Fruit fly (Drosophila melanogaster) whole organism, pupa: Measurements from ENCODE around the gene Tim17a2.

Source experiments
- CG10348 ChIP-seq: fragments of 200-800 bp; sonication (Bioruptor generic); IDR thresholded peaks from 2 replicates; pipeline ENCODE4 v1.3.6; 2022; ENCODE audit warnings: missing biosample characterization, missing genetic modification characterization
- CG12605 ChIP-seq: fragments of 200-800 bp; sonication (Bioruptor generic); IDR thresholded peaks from 2 replicates; pipeline ENCODE4 v1.3.6; 2022; ENCODE audit warnings: missing biosample characterization, missing genetic modification characterization
- CG13204 ChIP-seq: fragments of 200-800 bp; sonication (Bioruptor generic); optimal IDR thresholded peaks from 2 replicates; lab custom pipeline; 2018; ENCODE audit warnings: missing biosample characterization, mild to moderate bottlenecking, missing genetic modification characterization, moderate library complexity
- CG14655 ChIP-seq: fragments of 200-800 bp; sonication (Bioruptor generic); optimal IDR thresholded peaks from 3 replicates; lab custom pipeline; 2017; ENCODE audit warnings: mild to moderate bottlenecking, missing biosample characterization, missing genetic modification reagents, missing genetic modification characterization
- CG15710 ChIP-seq: fragments of 200-800 bp; sonication (Bioruptor generic); optimal IDR thresholded peaks from 2 replicates; lab custom pipeline; 2018; ENCODE audit warnings: missing biosample characterization, mild to moderate bottlenecking, missing genetic modification characterization, moderate library complexity
- CG17806 ChIP-seq: fragments of 200-800 bp; sonication (Bioruptor generic); optimal IDR thresholded peaks from 2 replicates; lab custom pipeline; 2018; ENCODE audit warnings: missing biosample characterization, mild to moderate bottlenecking, missing genetic modification characterization, moderate library complexity
- CG32121 ChIP-seq: fragments of 200-800 bp; sonication (Bioruptor generic); IDR thresholded peaks from 2 replicates; pipeline ENCODE4 v1.3.6; 2022; ENCODE audit warnings: missing biosample characterization, missing genetic modification characterization
- CG34367 ChIP-seq: fragments of 200-800 bp; sonication (Bioruptor generic); optimal IDR thresholded peaks from 2 replicates; lab custom pipeline; 2018; ENCODE audit warnings: missing biosample characterization, mild to moderate bottlenecking, missing genetic modification characterization
- CG4496 ChIP-seq: fragments of 200-800 bp; sonication (Bioruptor generic); IDR thresholded peaks from 3 replicates; pipeline ENCODE4 v1.3.6; 2022; ENCODE audit warnings: missing biosample characterization, missing genetic modification characterization
- CG8159 ChIP-seq: fragments of 200-800 bp; sonication (Bioruptor generic); optimal IDR thresholded peaks from 3 replicates; lab custom pipeline; 2018; ENCODE audit warnings: missing biosample characterization, mild to moderate bottlenecking, missing genetic modification characterization, moderate library complexity
- CG8301 ChIP-seq: fragments of 200-800 bp; sonication (Bioruptor generic); optimal IDR thresholded peaks from 2 replicates; lab custom pipeline; 2018; ENCODE audit warnings: missing biosample characterization, mild to moderate bottlenecking, missing genetic modification characterization
- CG9948 ChIP-seq: fragments of 200-800 bp; sonication (Bioruptor generic); optimal IDR thresholded peaks from 2 replicates; lab custom pipeline; 2018; ENCODE audit warnings: missing biosample characterization, mild to moderate bottlenecking, missing genetic modification characterization, moderate library complexity
- D1 ChIP-seq: fragments of 200-800 bp; sonication (Bioruptor generic); optimal IDR thresholded peaks from 2 replicates; lab custom pipeline; 2018; ENCODE audit warnings: missing biosample characterization, mild to moderate bottlenecking, missing genetic modification characterization, moderate library complexity
- EcR ChIP-seq: fragments of 200-800 bp; sonication (Bioruptor generic); optimal IDR thresholded peaks from 3 replicates; lab custom pipeline; 2019; ENCODE audit warnings: missing biosample characterization, missing genetic modification characterization, mild to moderate bottlenecking, moderate library complexity, missing genetic modification reagents
- Ets98B ChIP-seq: fragments of 200-800 bp; sonication (Bioruptor generic); IDR thresholded peaks from 2 replicates; pipeline ENCODE4 v1.3.6; 2022; ENCODE audit warnings: missing biosample characterization, missing genetic modification characterization
- Pif1A ChIP-seq: fragments of 200-800 bp; sonication (Bioruptor generic); optimal IDR thresholded peaks from 3 replicates; lab custom pipeline; 2016; ENCODE audit warnings: missing biosample characterization, missing genetic modification characterization
- Pif1B ChIP-seq: fragments of 200-800 bp; sonication (Bioruptor generic); optimal IDR thresholded peaks from 3 replicates; lab custom pipeline; 2016; ENCODE audit warnings: missing biosample characterization, missing genetic modification characterization
- Snoo ChIP-seq: fragments of 200-800 bp; sonication (Bioruptor generic); optimal IDR thresholded peaks from 3 replicates; lab custom pipeline; 2017; ENCODE audit warnings: missing biosample characterization, mild to moderate bottlenecking, missing genetic modification characterization, inconsistent platforms
- fd96Ca ChIP-seq: fragments of 200-800 bp; sonication (Bioruptor generic); IDR thresholded peaks from 3 replicates; pipeline ENCODE4 v1.3.6; 2022; ENCODE audit warnings: missing biosample characterization, missing genetic modification characterization
- gl ChIP-seq: fragments of 200-800 bp; sonication (Bioruptor generic); optimal IDR thresholded peaks from 2 replicates; lab custom pipeline; 2018; ENCODE audit warnings: missing biosample characterization, mild to moderate bottlenecking, missing genetic modification characterization
- rn ChIP-seq: fragments of 200-800 bp; sonication (Bioruptor generic); IDR thresholded peaks from 2 replicates; pipeline ENCODE4 v1.3.6; 2022; ENCODE audit warnings: missing biosample characterization, missing genetic modification characterization

The Tim17a2 gene

dm6 chr3R:5270806-5271205 lies 8.3 kb upstream of the Tim17a2 start:
- TF ChIP-seq Pif1B (GFP tag; lab: Kevin White, UChicago) (no peak), EcR (GFP tag; lab: Kevin White, UChicago) (no peak), gl (tag; lab: Kevin White, UChicago) (no peak), CG15710 (tag; lab: Kevin White, UChicago) (peak; percentile 13), fd96Ca (GFP tag; lab: Robert Waterston, UW) (no peak), CG13204 (GFP tag; lab: Kevin White, UChicago) (no peak), CG12605 (peak; percentile 17; the same call in 1 of the 2 replicates), Pif1A (GFP tag; lab: Kevin White, UChicago) (peak; percentile 4), CG4496 (GFP tag; lab: Robert Waterston, UW) (peak; percentile 70; the same call in 2 of the 3 replicates), CG8301 (tag; lab: Kevin White, UChicago) (no peak), CG34367 (peak; percentile 1), rn (no peak), Ets98B (GFP tag; lab: Robert Waterston, UW) (peak; percentile 65), Snoo (tag; lab: Kevin White, UChicago) (no peak), CG17806 (tag; lab: Kevin White, UChicago) (no peak), D1 (tag; lab: Kevin White, UChicago) (peak; percentile 8), CG32121 (GFP tag; lab: Robert Waterston, UW) (peak; percentile 54; the same call in 1 of the 2 replicates)

dm6 chr3R:5268495-5268894 lies 6.0 kb upstream of the Tim17a2 start:
- TF ChIP-seq CG34367 (no peak), CG12605 (no peak), CG32121 (GFP tag; lab: Robert Waterston, UW) (no peak), gl (tag; lab: Kevin White, UChicago) (no peak), CG10348 (no peak), fd96Ca (GFP tag; lab: Robert Waterston, UW) (no peak), CG4496 (GFP tag; lab: Robert Waterston, UW) (no peak), CG17806 (tag; lab: Kevin White, UChicago) (no peak), CG14655 (GFP tag; lab: Kevin White, UChicago) (no peak), Snoo (tag; lab: Kevin White, UChicago) (no peak), Pif1B (GFP tag; lab: Kevin White, UChicago) (no peak), Ets98B (GFP tag; lab: Robert Waterston, UW) (no peak), rn (no peak), CG8301 (tag; lab: Kevin White, UChicago) (no peak)

- TF ChIP-seq CG14655 (GFP tag; lab: Kevin White, UChicago) (no peak), Snoo (tag; lab: Kevin White, UChicago) (no peak), CG9948 (tag; lab: Kevin White, UChicago) (no peak), CG34367 (no peak), D1 (tag; lab: Kevin White, UChicago) (no peak), gl (tag; lab: Kevin White, UChicago) (no peak), CG8159 (tag; lab: Kevin White, UChicago) (no peak), Ets98B (GFP tag; lab: Robert Waterston, UW) (no peak), EcR (GFP tag; lab: Kevin White, UChicago) (no peak), CG13204 (GFP tag; lab: Kevin White, UChicago) (no peak), Pif1A (GFP tag; lab: Kevin White, UChicago) (no peak), CG10348 (no peak), CG12605 (no peak)
These were observed 3.8 kb upstream of the Tim17a2 start for dm6 chr3R:5266282-5266681.

- TF ChIP-seq Pif1B (GFP tag; lab: Kevin White, UChicago) (peak; percentile 52), CG10348 (no peak), CG15710 (tag; lab: Kevin White, UChicago) (peak; percentile 53), CG34367 (peak; percentile 50), fd96Ca (GFP tag; lab: Robert Waterston, UW) (no peak), CG14655 (GFP tag; lab: Kevin White, UChicago) (peak; percentile 64), gl (tag; lab: Kevin White, UChicago) (peak; percentile 38), Snoo (tag; lab: Kevin White, UChicago) (peak; percentile 54), CG8159 (tag; lab: Kevin White, UChicago) (peak; percentile 70), CG12605 (peak; percentile 26; the same call in 1 of the 2 replicates), rn (no peak), CG9948 (tag; lab: Kevin White, UChicago) (peak; percentile 44), Ets98B (GFP tag; lab: Robert Waterston, UW) (no peak; the same call in 1 of the 2 replicates), Pif1A (GFP tag; lab: Kevin White, UChicago) (peak; percentile 29), CG32121 (GFP tag; lab: Robert Waterston, UW) (no peak), CG17806 (tag; lab: Kevin White, UChicago) (peak; percentile 33), CG8301 (tag; lab: Kevin White, UChicago) (peak; percentile 53), D1 (tag; lab: Kevin White, UChicago) (no peak), CG4496 (GFP tag; lab: Robert Waterston, UW) (peak; percentile 44; the same call in 1 of the 3 replicates)
These were observed 2.0 kb upstream of the Tim17a2 start for dm6 chr3R:5264251-5265098.
